Fruit fly (Drosophila melanogaster): ENCODE data around the gene Saysd1.

Saysd1 gene

DNA sequence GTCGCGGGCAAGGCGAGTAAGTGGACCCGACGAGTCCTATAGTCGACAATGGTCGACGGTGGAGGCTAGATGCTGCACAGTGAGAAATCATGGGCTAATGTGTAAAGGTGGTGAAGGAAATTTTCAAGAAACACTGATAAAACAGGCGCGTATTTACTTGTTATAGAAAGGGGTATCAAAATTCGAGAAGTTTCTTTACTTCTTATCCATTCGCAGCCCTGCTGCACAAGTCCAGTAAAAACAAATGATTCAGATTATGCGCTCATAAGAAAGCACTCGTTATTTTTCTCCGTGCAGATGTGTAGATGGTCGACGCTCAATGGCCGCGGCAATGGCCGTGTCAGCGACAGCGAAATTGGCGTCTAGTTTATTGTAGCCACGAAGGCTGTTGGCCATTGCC, 38.5 kb downstream of the Saysd1 start (continued):
- TF ChIP-seq CG18619 (GFP tag; optimal IDR thresholded peaks at IDR 0.05) (no peak), Usf (GFP tag; optimal IDR thresholded peaks at IDR 0.05) (no peak), CG10959 (GFP tag; IDR thresholded peaks at IDR 0.05) (no peak), CG11504 (tag; optimal IDR thresholded peaks at IDR 0.05) (peak; percentile 28), CG8290 (GFP tag; optimal IDR thresholded peaks at IDR 0.05) (no peak), CG8290 (tag; optimal IDR thresholded peaks at IDR 0.05) (no peak), CG2120 (GFP tag; optimal IDR thresholded peaks at IDR 0.05) (peak; percentile 17), usp (GFP tag; optimal IDR thresholded peaks at IDR 0.05) (no peak), az2 (GFP tag; optimal IDR thresholded peaks at IDR 0.05) (no peak), CG11247 (GFP tag; IDR thresholded peaks at IDR 0.05) (no peak), Hr39 (optimal IDR thresholded peaks at IDR 0.05) (no peak), pzg (GFP tag; optimal IDR thresholded peaks at IDR 0.05) (no peak), CG9817 (tag; optimal IDR thresholded peaks at IDR 0.05) (no peak), Meics (GFP tag; optimal IDR thresholded peaks at IDR 0.05) (no peak), sob (GFP tag; IDR thresholded peaks at IDR 0.05) (no peak), ewg (GFP tag; optimal IDR thresholded peaks at IDR 0.05) (no peak), en (GFP tag; optimal IDR thresholded peaks at IDR 0.05) (no peak), gsb (GFP tag; IDR thresholded peaks at IDR 0.05) (no peak), bowl (GFP tag; IDR thresholded peaks at IDR 0.05) (no peak), CG8359 (GFP tag; optimal IDR thresholded peaks at IDR 0.05; ENCODE audit: borderline replicate concordance) (no peak), Bdp1 (GFP tag; optimal IDR thresholded peaks at IDR 0.05) (no peak), pho (GFP tag; optimal IDR thresholded peaks at IDR 0.05) (no peak), CG3407 (GFP tag; optimal IDR thresholded peaks at IDR 0.05) (no peak), CG17568 (GFP tag; optimal IDR thresholded peaks at IDR 0.05) (no peak), sim (GFP tag; IDR thresholded peaks at IDR 0.05) (no peak), Side (GFP tag; optimal IDR thresholded peaks at IDR 0.05) (no peak)

DNA sequence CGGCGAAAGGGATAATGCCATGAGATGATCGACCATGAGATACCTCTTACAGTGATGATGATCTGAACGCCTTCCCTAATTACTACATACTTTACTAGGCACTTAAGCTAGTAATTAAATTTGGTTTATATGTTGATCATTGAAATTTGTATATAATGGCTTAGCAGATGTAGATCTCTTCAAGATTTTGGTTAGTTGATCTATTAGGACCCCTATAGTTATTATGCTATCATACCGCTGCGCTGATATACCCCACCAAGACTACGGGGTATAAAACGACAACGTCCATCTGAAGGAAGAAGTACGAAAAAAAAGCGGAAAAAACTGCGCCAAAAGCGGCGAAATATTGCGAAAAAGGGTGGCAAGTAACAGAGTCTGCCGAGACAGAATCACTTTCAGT, 40.7 kb downstream of the Saysd1 start:
- TF ChIP-seq CG4404 (GFP tag; IDR thresholded peaks at IDR 0.05) (peak; percentile 55), dmrt99B (tag; optimal IDR thresholded peaks at IDR 0.05) (peak; percentile 39), Atf-2 (GFP tag; optimal IDR thresholded peaks at IDR 0.05) (peak; percentile 3), trem (tag; optimal IDR thresholded peaks at IDR 0.05) (peak; percentile 33), D (optimal IDR thresholded peaks at IDR 0.05) (no peak), D (GFP tag; optimal IDR thresholded peaks at IDR 0.05) (peak; percentile 51), bsh (GFP tag; optimal IDR thresholded peaks at IDR 0.05) (peak in 1 of 2 experiments; percentile 14), unpg (GFP tag; optimal IDR thresholded peaks at IDR 0.05) (peak; percentile 5), CG1603 (tag; optimal IDR thresholded peaks at IDR 0.05) (peak; percentile 58), Hr3 (GFP tag; optimal IDR thresholded peaks at IDR 0.05) (peak; percentile 4), CG16815 (GFP tag; optimal IDR thresholded peaks at IDR 0.05) (peak; percentile 20), CG2712 (tag; optimal IDR thresholded peaks at IDR 0.05) (peak; percentile 58), Dad (GFP tag; optimal IDR thresholded peaks at IDR 0.05) (no peak), CG10267 (tag; optimal IDR thresholded peaks at IDR 0.05) (peak; percentile 48), CG33213 (GFP tag; optimal IDR thresholded peaks at IDR 0.05) (no peak), gcm (GFP tag; optimal IDR thresholded peaks at IDR 0.05) (no peak), CG12942 (GFP tag; optimal IDR thresholded peaks at IDR 0.05) (no peak), CG8924 (tag; optimal IDR thresholded peaks at IDR 0.05) (peak; percentile 37), z (GFP tag; IDR thresholded peaks at IDR 0.05) (no peak), CG7839 (tag; optimal IDR thresholded peaks at IDR 0.05) (peak; percentile 40), Ssrp (tag; optimal IDR thresholded peaks at IDR 0.05) (peak; percentile 2), danr (GFP tag; IDR thresholded peaks at IDR 0.05) (peak; percentile 8; the same call in 1 of the 2 replicates), Xrp1 (GFP tag; IDR thresholded peaks at IDR 0.05) (peak; percentile 60; the same call in 1 of the 2 replicates), D19B (GFP tag; optimal IDR thresholded peaks at IDR 0.05) (peak; percentile 83), pnt (GFP tag; optimal IDR thresholded peaks at IDR 0.05) (peak; percentile 9), CG12391 (tag; optimal IDR thresholded peaks at IDR 0.05) (peak; percentile 15), D19A (tag; optimal IDR thresholded peaks at IDR 0.05) (peak; percentile 49), Dip2 (GFP tag; IDR thresholded peaks at IDR 0.05) (no peak)

All from whole organism, embryonic.